Fruit fly (Drosophila melanogaster) whole organism, embryonic: Measurements from ENCODE around the gene pHCl-1.

Experiments used
- Atf3 ChIP-seq: fragments of 200-800 bp; sonication (Bioruptor generic); optimal IDR thresholded peaks from 3 replicates; lab custom pipeline; 2016; ENCODE audit warnings: missing biosample characterization, missing genetic modification characterization
- Atf6 ChIP-seq: fragments of 200-800 bp; sonication (Bioruptor generic); IDR thresholded peaks from 2 replicates; pipeline ENCODE4 v1.3.6; 2022; ENCODE audit warnings: missing biosample characterization, missing genetic modification characterization
- Awh ChIP-seq: fragments of 200-800 bp; sonication (Bioruptor generic); IDR thresholded peaks from 2 replicates; pipeline ENCODE4, ENCODE4 v1.3.6; 2022; ENCODE audit warnings: missing biosample characterization, missing genetic modification characterization
- B-H2 ChIP-seq: fragments of 200-800 bp; sonication (Bioruptor generic); optimal IDR thresholded peaks from 2 replicates; lab custom pipeline; 2018; ENCODE audit warnings: missing biosample characterization, mild to moderate bottlenecking, missing genetic modification characterization
- BtbVII ChIP-seq: fragments of 200-800 bp; sonication (Bioruptor generic); optimal IDR thresholded peaks from 3 replicates; lab custom pipeline; 2017; ENCODE audit warnings: missing biosample characterization, mild to moderate bottlenecking, missing genetic modification characterization
- CG10321 ChIP-seq: fragments of 200-800 bp; sonication (Bioruptor generic); IDR thresholded peaks from 2 replicates; pipeline ENCODE4 v1.3.6; 2022; ENCODE audit warnings: missing biosample characterization, missing genetic modification characterization
- CG11456 ChIP-seq: fragments of 200-800 bp; sonication (Bioruptor generic); IDR thresholded peaks from 3 replicates; pipeline ENCODE4 v1.3.6; 2022; ENCODE audit warnings: missing biosample characterization, missing genetic modification characterization
- CG12071 ChIP-seq: fragments of 200-800 bp; sonication (Bioruptor generic); optimal IDR thresholded peaks from 3 replicates; lab custom pipeline; 2018; ENCODE audit warnings: missing biosample characterization, mild to moderate bottlenecking, missing genetic modification characterization
- CG12659 ChIP-seq: fragments of 200-800 bp; sonication (Bioruptor generic); optimal IDR thresholded peaks from 3 replicates; lab custom pipeline; 2017; ENCODE audit warnings: mild to moderate bottlenecking, missing biosample characterization, missing genetic modification reagents, missing genetic modification characterization
- CG12769 ChIP-seq: fragments of 200-800 bp; sonication (Bioruptor generic); optimal IDR thresholded peaks from 2 replicates; lab custom pipeline; 2019; ENCODE audit warnings: missing biosample characterization, mild to moderate bottlenecking, missing genetic modification characterization, moderate library complexity
- CG14965 ChIP-seq: fragments of 200-800 bp; sonication (Bioruptor generic); optimal IDR thresholded peaks from 2 replicates; lab custom pipeline; 2016; ENCODE audit warnings: missing biosample characterization, missing genetic modification characterization, borderline replicate concordance
- CG1603 ChIP-seq: fragments of 200-800 bp; sonication (Bioruptor generic); optimal IDR thresholded peaks from 2 replicates; lab custom pipeline; 2019; ENCODE audit warnings: missing biosample characterization, mild to moderate bottlenecking, missing genetic modification characterization, moderate library complexity
- CG17385 ChIP-seq: fragments of 200-800 bp; sonication (Bioruptor generic); optimal IDR thresholded peaks from 3 replicates; lab custom pipeline; 2018; ENCODE audit warnings: missing biosample characterization, mild to moderate bottlenecking, missing genetic modification characterization
- CG17568 ChIP-seq: fragments of 200-800 bp; sonication (Bioruptor generic); optimal IDR thresholded peaks from 2 replicates; lab custom pipeline; 2018; ENCODE audit warnings: missing biosample characterization, mild to moderate bottlenecking, missing genetic modification characterization, moderate library complexity
- CG18619 ChIP-seq: fragments of 200-800 bp; sonication (Bioruptor generic); optimal IDR thresholded peaks from 3 replicates; lab custom pipeline; 2017; ENCODE audit warnings: missing biosample characterization, mild to moderate bottlenecking, missing genetic modification characterization
- CG2120 ChIP-seq: fragments of 200-800 bp; sonication (Bioruptor generic); optimal IDR thresholded peaks from 3 replicates; lab custom pipeline; 2016; ENCODE audit warnings: missing biosample characterization, missing genetic modification characterization
- CG32532 ChIP-seq: fragments of 200-800 bp; sonication (Bioruptor generic); IDR thresholded peaks from 2 replicates; pipeline ENCODE4 v1.3.6; 2022; ENCODE audit warnings: missing biosample characterization, missing genetic modification characterization
- CG33213 ChIP-seq: fragments of 200-800 bp; sonication (Bioruptor generic); optimal IDR thresholded peaks from 3 replicates; lab custom pipeline; 2016; ENCODE audit warnings: missing biosample characterization, missing genetic modification characterization
- CG4328 ChIP-seq: fragments of 200-800 bp; sonication (Bioruptor generic); optimal IDR thresholded peaks from 3 replicates; lab custom pipeline; 2017; ENCODE audit warnings: missing biosample characterization, missing genetic modification reagents, missing genetic modification characterization
- CG5180 ChIP-seq: fragments of 200-800 bp; sonication (Bioruptor generic); optimal IDR thresholded peaks from 3 replicates; lab custom pipeline; 2017; ENCODE audit warnings: missing biosample characterization, missing genetic modification characterization, mild to moderate bottlenecking, moderate library complexity, missing genetic modification reagents
- CG5953 ChIP-seq: fragments of 200-800 bp; sonication (Bioruptor generic); IDR thresholded peaks from 2 replicates; pipeline ENCODE4 v1.3.6; 2022; ENCODE audit warnings: missing biosample characterization, missing genetic modification characterization
- CG6854 ChIP-seq: fragments of 200-800 bp; sonication (Bioruptor generic); optimal IDR thresholded peaks from 3 replicates; lab custom pipeline; 2017; ENCODE audit warnings: missing biosample characterization, mild to moderate bottlenecking, missing genetic modification characterization
- CG7556 ChIP-seq: fragments of 200-800 bp; sonication (Bioruptor generic); optimal IDR thresholded peaks from 2 replicates; lab custom pipeline; 2017; ENCODE audit warnings: missing biosample characterization, mild to moderate bottlenecking, missing genetic modification characterization
- CG7928 ChIP-seq: fragments of 200-800 bp; sonication (Bioruptor generic); optimal IDR thresholded peaks from 2 replicates; lab custom pipeline; 2017; ENCODE audit warnings: missing biosample characterization, mild to moderate bottlenecking, missing genetic modification characterization
- CG8359 ChIP-seq: fragments of 200-800 bp; sonication (Bioruptor generic); optimal IDR thresholded peaks from 2 replicates; lab custom pipeline; 2017; ENCODE audit warnings: missing biosample characterization, mild to moderate bottlenecking, missing genetic modification characterization, borderline replicate concordance
- CG8765 ChIP-seq: fragments of 200-800 bp; sonication (Bioruptor generic); IDR thresholded peaks from 2 replicates; pipeline ENCODE4 v1.3.6; 2022; ENCODE audit warnings: missing biosample characterization, missing genetic modification characterization
- CG9215 ChIP-seq: fragments of 200-800 bp; sonication (Bioruptor generic); IDR thresholded peaks from 2 replicates; pipeline ENCODE4 v1.3.6; 2022; ENCODE audit warnings: missing biosample characterization, missing genetic modification characterization
- CTCF ChIP-seq: fragments of 200-800 bp; sonication (Bioruptor generic); optimal IDR thresholded peaks from 2 replicates; lab custom pipeline; 2017; ENCODE audit warnings: missing biosample characterization, mild to moderate bottlenecking, missing genetic modification characterization, moderate library complexity
- Drgx ChIP-seq: fragments of 200-800 bp; sonication (Bioruptor generic); IDR thresholded peaks from 2 replicates; pipeline ENCODE4 v1.3.6; 2022; ENCODE audit warnings: missing biosample characterization, missing genetic modification characterization
- Fer3 ChIP-seq: fragments of 200-800 bp; sonication (Bioruptor generic); optimal IDR thresholded peaks from 2 replicates; lab custom pipeline; 2018; ENCODE audit warnings: missing biosample characterization, mild to moderate bottlenecking, missing genetic modification characterization, moderate library complexity
- Hand ChIP-seq: fragments of 200-800 bp; sonication (Bioruptor generic); optimal IDR thresholded peaks from 2 replicates; lab custom pipeline; 2017; ENCODE audit warnings: mild to moderate bottlenecking, missing biosample characterization, missing genetic modification reagents, missing genetic modification characterization
- Med ChIP-seq: fragments of 200-800 bp; sonication (Bioruptor generic); peaks from one replicate; lab custom pipeline; 2016; ENCODE audit warnings: missing biosample characterization, missing genetic modification characterization, mild to moderate bottlenecking, inconsistent platforms, moderate library complexity
- Meics ChIP-seq: fragments of 200-800 bp; sonication (Bioruptor generic); optimal IDR thresholded peaks from 2 replicates; lab custom pipeline; 2017; ENCODE audit warnings: missing biosample characterization, mild to moderate bottlenecking, missing genetic modification characterization
- NC2α ChIP-seq: fragments of 200-800 bp; sonication (Bioruptor generic); optimal IDR thresholded peaks from 2 replicates; lab custom pipeline; 2016; ENCODE audit warnings: missing biosample characterization, missing genetic modification characterization
- NK7.1 ChIP-seq: fragments of 200-800 bp; sonication (Bioruptor generic); optimal IDR thresholded peaks from 3 replicates; lab custom pipeline; 2016; ENCODE audit warnings: missing biosample characterization, missing genetic modification characterization
- Taf1 ChIP-seq: fragments of 200-800 bp; sonication (Bioruptor generic); IDR thresholded peaks from 2 replicates; pipeline ENCODE4 v1.3.6; 2022; ENCODE audit warnings: missing biosample characterization, missing genetic modification characterization
- amos ChIP-seq: fragments of 200-800 bp; sonication (Bioruptor generic); IDR thresholded peaks from 2 replicates; pipeline ENCODE4 v1.3.6; 2022; ENCODE audit warnings: missing biosample characterization, missing genetic modification characterization; ENCODE audit not compliant: partially characterized antibody
- cwo ChIP-seq: fragments of 200-800 bp; sonication (Bioruptor generic); optimal IDR thresholded peaks from 3 replicates; lab custom pipeline; 2017; ENCODE audit warnings: missing biosample characterization, missing genetic modification characterization, mild to moderate bottlenecking, moderate library complexity, missing genetic modification reagents
- esg ChIP-seq: fragments of 200-800 bp; sonication (Bioruptor generic); conservative IDR thresholded peaks from 2 replicates; pipeline ENCODE4 v1.3.6; 2022; ENCODE audit warnings: missing biosample characterization, missing genetic modification characterization
- fd3F ChIP-seq: fragments of 200-800 bp; sonication (Bioruptor generic); optimal IDR thresholded peaks from 2 replicates; lab custom pipeline; 2018; ENCODE audit warnings: missing biosample characterization, mild to moderate bottlenecking, missing genetic modification characterization, moderate library complexity
- gcm2 ChIP-seq: fragments of 200-800 bp; sonication (Bioruptor generic); optimal IDR thresholded peaks from 2 replicates; lab custom pipeline; 2016; ENCODE audit warnings: missing biosample characterization, missing genetic modification characterization
- gt ChIP-seq: fragments of 200-800 bp; sonication (Bioruptor generic); IDR thresholded peaks from 2 replicates; pipeline ENCODE4 v1.3.6; 2022; ENCODE audit warnings: missing biosample characterization, missing genetic modification characterization
- maf-S ChIP-seq: fragments of 200-800 bp; sonication (Bioruptor generic); optimal IDR thresholded peaks from 2 replicates; lab custom pipeline; 2016; ENCODE audit warnings: missing biosample characterization, missing genetic modification characterization
- prd ChIP-seq, 3 experiments: fragments of >200 bp in 2 of 3; fragments of 200-800 bp in 1 of 3; sonication (Bioruptor generic) in 1 of 3; optimal IDR thresholded peaks in 2 of 3; IDR thresholded peaks in 1 of 3; 2 replicates in 2 of 3; 3 replicates in 1 of 3; pipeline versions ENCODE4 v1.3.6 to Lab custom; 2017 to 2022; ENCODE audit warnings: missing biosample characterization in 1 of 3, missing genetic modification characterization in 1 of 3
- scrt ChIP-seq: fragments of 200-800 bp; sonication (Bioruptor generic); optimal IDR thresholded peaks from 2 replicates; lab custom pipeline; 2018; ENCODE audit warnings: missing biosample characterization, mild to moderate bottlenecking, missing genetic modification characterization, moderate library complexity
- sr ChIP-seq: fragments of 200-800 bp; sonication (Bioruptor generic); IDR thresholded peaks from 3 replicates; pipeline ENCODE4 v1.3.6; 2022; ENCODE audit warnings: missing biosample characterization, missing genetic modification characterization
- sug ChIP-seq: fragments of 200-800 bp; optimal IDR thresholded peaks from 2 replicates; lab custom pipeline; 2019; ENCODE audit warnings: missing biosample characterization, mild to moderate bottlenecking, missing genetic modification characterization, moderate library complexity
- tin ChIP-seq: fragments of 200-800 bp; sonication (Bioruptor generic); optimal IDR thresholded peaks from 3 replicates; lab custom pipeline; 2016; ENCODE audit warnings: missing biosample characterization, missing genetic modification characterization
- toy ChIP-seq: fragments of 200-800 bp; sonication (Bioruptor generic); IDR thresholded peaks from 2 replicates; pipeline ENCODE4 v1.3.6; 2022; ENCODE audit warnings: missing biosample characterization, missing genetic modification characterization
- unpg ChIP-seq: fragments of 200-800 bp; sonication (Bioruptor generic); optimal IDR thresholded peaks from 3 replicates; lab custom pipeline; 2018; ENCODE audit warnings: missing biosample characterization, mild to moderate bottlenecking, missing genetic modification characterization, moderate library complexity
- zen2 ChIP-seq: fragments of 200-800 bp; sonication (Bioruptor generic); IDR thresholded peaks from 3 replicates; pipeline ENCODE4 v1.3.6; 2022; ENCODE audit warnings: missing biosample characterization, missing genetic modification characterization; ENCODE audit not compliant: partially characterized antibody

The pHCl-1 gene

dm6 chr3L:15813988-15814387 is 84.8 kb downstream of the pHCl-1 start (continued):
- TF ChIP-seq CG8765 (GFP tag; lab: Robert Waterston, UW), result no peak
- no peak for TF ChIP-seq CG1603 (tag; lab: Kevin White, UChicago)
- no peak for TF ChIP-seq CG5953 (GFP tag; lab: Robert Waterston, UW)
- no peak for TF ChIP-seq CG8359 (GFP tag; lab: Kevin White, UChicago)
- peak; percentile 61 for TF ChIP-seq cwo
- TF ChIP-seq maf-S (GFP tag; lab: Kevin White, UChicago), result no peak
- TF ChIP-seq sug (tag; lab: Kevin White, UChicago), result peak; percentile 45
- TF ChIP-seq B-H2 (GFP tag; lab: Kevin White, UChicago), result peak; percentile 69
- TF ChIP-seq amos (GFP tag; lab: Robert Waterston, UW), result no peak
- TF ChIP-seq Med, result peak; percentile 71
- no peak for TF ChIP-seq CG33213 (GFP tag; lab: Kevin White, UChicago)
- TF ChIP-seq toy (GFP tag; lab: Robert Waterston, UW), result no peak
- TF ChIP-seq Fer3, result peak; percentile 53
- TF ChIP-seq Awh (GFP tag; lab: Robert Waterston, UW), result no peak
- TF ChIP-seq NK7.1 (GFP tag; lab: Kevin White, UChicago), result no peak
- TF ChIP-seq scrt, result peak; percentile 63
- peak; percentile 54 for TF ChIP-seq BtbVII (GFP tag; lab: Kevin White, UChicago)
- TF ChIP-seq Drgx (GFP tag; lab: Robert Waterston, UW), result no peak
- no peak for TF ChIP-seq CG14965 (GFP tag; lab: Kevin White, UChicago)
- TF ChIP-seq CG18619 (GFP tag; lab: Kevin White, UChicago), result peak; percentile 0
- no peak for TF ChIP-seq CG7556
- TF ChIP-seq CG32532 (GFP tag; lab: Robert Waterston, UW), result no peak
- no peak for TF ChIP-seq prd (optimal IDR thresholded peaks at IDR 0.05; lab: Kevin White, UChicago)
- no peak for TF ChIP-seq prd (GFP tag; IDR thresholded peaks at IDR 0.05; lab: Robert Waterston, UW)
- TF ChIP-seq CG2120 (GFP tag; lab: Kevin White, UChicago), result no peak
- TF ChIP-seq CG5180 (GFP tag; lab: Kevin White, UChicago), result peak; percentile 16
- peak; percentile 21 for TF ChIP-seq fd3F (GFP tag; lab: Kevin White, UChicago)
- TF ChIP-seq NC2α, result no peak
- TF ChIP-seq CG9215 (GFP tag; lab: Robert Waterston, UW), result no peak
- no peak for TF ChIP-seq tin
- peak; percentile 16 for TF ChIP-seq CTCF (GFP tag; lab: Kevin White, UChicago)
- TF ChIP-seq CG17385 (GFP tag; lab: Kevin White, UChicago), result peak; percentile 38
- TF ChIP-seq Meics (GFP tag; lab: Kevin White, UChicago), result peak; percentile 57
- no peak for TF ChIP-seq CG7928
- peak; percentile 16 for TF ChIP-seq CG4328
- peak; percentile 59 for TF ChIP-seq CG12071
- no peak for TF ChIP-seq zen2
- no peak for TF ChIP-seq Atf3
- peak; percentile 32 for TF ChIP-seq CG12769 (tag; lab: Kevin White, UChicago)
- TF ChIP-seq CG11456 (GFP tag; lab: Robert Waterston, UW), result no peak
- no peak for TF ChIP-seq Taf1 (GFP tag; lab: Robert Waterston, UW)
- TF ChIP-seq sr, result no peak
- no peak for TF ChIP-seq CG10321 (GFP tag; lab: Robert Waterston, UW)
- TF ChIP-seq gt (GFP tag; lab: Robert Waterston, UW), result no peak
- no peak for TF ChIP-seq gcm2 (GFP tag; lab: Kevin White, UChicago)
- TF ChIP-seq CG6854 (GFP tag; lab: Kevin White, UChicago), result peak; percentile 67
- peak; percentile 34 for TF ChIP-seq CG17568 (GFP tag; lab: Kevin White, UChicago)
- peak; percentile 38 for TF ChIP-seq Hand (GFP tag; lab: Kevin White, UChicago)
- peak; percentile 47; the same call in 1 of the 2 replicates for TF ChIP-seq Atf6 (GFP tag; lab: Robert Waterston, UW)
- TF ChIP-seq CG12659 (GFP tag; lab: Kevin White, UChicago), result peak; percentile 27
- peak; percentile 9 for TF ChIP-seq unpg (GFP tag; lab: Kevin White, UChicago)
- TF ChIP-seq esg, result no peak
